Fruit fly (Drosophila melanogaster): ENCODE measurements around the gene MESK4.

DNA sequence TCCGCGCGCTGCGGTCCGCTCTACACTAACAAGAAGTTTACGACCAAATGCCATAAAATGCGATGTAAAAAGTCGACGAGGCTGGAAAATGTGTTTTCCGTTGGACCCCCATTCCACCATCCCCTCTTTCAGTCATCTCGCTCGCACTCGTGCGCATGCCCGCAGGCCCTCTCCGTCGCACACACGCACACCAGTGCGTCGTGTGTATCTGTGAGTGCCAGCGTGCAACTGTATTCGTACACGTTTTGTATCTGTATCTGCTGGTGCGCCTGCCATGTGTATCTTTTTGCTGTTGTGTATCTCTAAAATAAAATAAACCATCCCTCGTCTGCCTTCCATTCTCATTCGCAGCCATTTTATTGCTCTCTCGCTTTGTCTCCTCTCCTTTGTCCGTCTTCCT, 28.4 kb upstream of the MESK4 start:
- TF ChIP-seq CG6163 (GFP tag; IDR thresholded peaks at IDR 0.05): peak; percentile 39; the same call in 1 of the 3 replicates
- TF ChIP-seq OdsH (GFP tag; optimal IDR thresholded peaks at IDR 0.05): no peak
- TF ChIP-seq CG11902 (GFP tag; optimal IDR thresholded peaks at IDR 0.05): no peak
- no peak for TF ChIP-seq Hr39 (GFP tag; optimal IDR thresholded peaks at IDR 0.05)
- TF ChIP-seq Ets96B (tag; optimal IDR thresholded peaks at IDR 0.05): no peak
- TF ChIP-seq salr (GFP tag; optimal IDR thresholded peaks at IDR 0.05): no peak
- no peak for TF ChIP-seq CG3919 (GFP tag; optimal IDR thresholded peaks at IDR 0.05)
- TF ChIP-seq acj6 (GFP tag; optimal IDR thresholded peaks at IDR 0.05): no peak
- TF ChIP-seq CG34406 (GFP tag; optimal IDR thresholded peaks at IDR 0.05): no peak
- no peak for TF ChIP-seq Met (GFP tag; optimal IDR thresholded peaks at IDR 0.05)
- TF ChIP-seq CG11294 (GFP tag; IDR thresholded peaks at IDR 0.05): no peak
